Fruit fly (Drosophila melanogaster) whole organism, embryonic: ENCODE data around the gene CG46439.

Source experiments
- Adf1 ChIP-seq: fragments of 200-800 bp; sonication (Bioruptor generic); IDR thresholded peaks from 2 replicates; pipeline ENCODE4 v1.3.6; 2022; ENCODE audit warnings: missing biosample characterization, missing genetic modification characterization
- Asciz ChIP-seq: fragments of 200-800 bp; sonication (Bioruptor generic); optimal IDR thresholded peaks from 2 replicates; lab custom pipeline; 2017; ENCODE audit warnings: missing biosample characterization, mild to moderate bottlenecking, missing genetic modification characterization, missing genetic modification reagents
- CG10366 ChIP-seq: fragments of 200-800 bp; sonication (Bioruptor generic); IDR thresholded peaks from 2 replicates; pipeline ENCODE4 v1.3.6; 2022; ENCODE audit warnings: missing biosample characterization, missing genetic modification characterization
- CG11560 ChIP-seq: fragments of 200-800 bp; sonication (Bioruptor generic); IDR thresholded peaks from 3 replicates; pipeline ENCODE4 v1.3.6; 2022; ENCODE audit warnings: missing biosample characterization, missing genetic modification characterization
- CG12236 ChIP-seq: fragments of 200-800 bp; sonication (Bioruptor generic); optimal IDR thresholded peaks from 2 replicates; lab custom pipeline; 2016; ENCODE audit warnings: missing biosample characterization, missing genetic modification characterization
- CG12391 ChIP-seq: fragments of 200-800 bp; sonication (Bioruptor generic); optimal IDR thresholded peaks from 3 replicates; lab custom pipeline; 2018; ENCODE audit warnings: missing biosample characterization, mild to moderate bottlenecking, missing genetic modification characterization, moderate library complexity
- CG12769 ChIP-seq: fragments of 200-800 bp; sonication (Bioruptor generic); optimal IDR thresholded peaks from 2 replicates; lab custom pipeline; 2019; ENCODE audit warnings: missing biosample characterization, mild to moderate bottlenecking, missing genetic modification characterization, moderate library complexity
- CG14050 ChIP-seq: fragments of 200-800 bp; sonication (Bioruptor generic); IDR thresholded peaks from 3 replicates; pipeline ENCODE4 v1.3.6; 2022; ENCODE audit warnings: missing biosample characterization, missing genetic modification characterization
- CG14965 ChIP-seq: fragments of 200-800 bp; sonication (Bioruptor generic); optimal IDR thresholded peaks from 2 replicates; lab custom pipeline; 2016; ENCODE audit warnings: missing biosample characterization, missing genetic modification characterization, borderline replicate concordance
- CG15696 ChIP-seq: fragments of 200-800 bp; sonication (Bioruptor generic); optimal IDR thresholded peaks from 2 replicates; lab custom pipeline; 2019; ENCODE audit warnings: missing biosample characterization, mild to moderate bottlenecking, missing genetic modification characterization, moderate library complexity
- CG1602 ChIP-seq: fragments of 200-800 bp; sonication (Bioruptor generic); optimal IDR thresholded peaks from 3 replicates; lab custom pipeline; 2016; ENCODE audit warnings: missing biosample characterization, missing genetic modification characterization
- CG17385 ChIP-seq: fragments of 200-800 bp; sonication (Bioruptor generic); optimal IDR thresholded peaks from 3 replicates; lab custom pipeline; 2018; ENCODE audit warnings: missing biosample characterization, mild to moderate bottlenecking, missing genetic modification characterization
- CG17829 ChIP-seq: fragments of 200-800 bp; optimal IDR thresholded peaks from 2 replicates; lab custom pipeline; 2019; ENCODE audit warnings: missing biosample characterization, mild to moderate bottlenecking, missing genetic modification characterization, moderate library complexity
- CG17912 ChIP-seq: fragments of 200-800 bp; sonication (Bioruptor generic); optimal IDR thresholded peaks from 2 replicates; lab custom pipeline; 2018; ENCODE audit warnings: missing biosample characterization, mild to moderate bottlenecking, missing genetic modification characterization
- CG18599 ChIP-seq: fragments of 200-800 bp; sonication (Bioruptor generic); optimal IDR thresholded peaks from 3 replicates; lab custom pipeline; 2017; ENCODE audit warnings: missing biosample characterization, missing genetic modification characterization, mild to moderate bottlenecking, moderate library complexity, missing genetic modification reagents
- CG18619 ChIP-seq: fragments of 200-800 bp; sonication (Bioruptor generic); optimal IDR thresholded peaks from 3 replicates; lab custom pipeline; 2017; ENCODE audit warnings: missing biosample characterization, mild to moderate bottlenecking, missing genetic modification characterization
- CG2202 ChIP-seq: fragments of 200-800 bp; sonication (Bioruptor generic); optimal IDR thresholded peaks from 2 replicates; lab custom pipeline; 2018; ENCODE audit warnings: missing biosample characterization, mild to moderate bottlenecking, missing genetic modification characterization
- CG2678 ChIP-seq: fragments of 200-800 bp; sonication (Bioruptor generic); optimal IDR thresholded peaks from 3 replicates; lab custom pipeline; 2019; ENCODE audit warnings: missing biosample characterization, mild to moderate bottlenecking, missing genetic modification characterization, moderate library complexity
- CG2712 ChIP-seq: fragments of 200-800 bp; optimal IDR thresholded peaks from 3 replicates; lab custom pipeline; 2019; ENCODE audit warnings: missing biosample characterization, mild to moderate bottlenecking, missing genetic modification characterization, moderate library complexity
- CG3281 ChIP-seq: fragments of 200-800 bp; sonication (Bioruptor generic); optimal IDR thresholded peaks from 3 replicates; lab custom pipeline; 2017; ENCODE audit warnings: missing biosample characterization, mild to moderate bottlenecking, missing genetic modification characterization
- CG34224 ChIP-seq: fragments of 200-800 bp; sonication (Bioruptor generic); IDR thresholded peaks from 3 replicates; pipeline ENCODE4 v1.3.6; 2022; ENCODE audit warnings: missing biosample characterization, missing genetic modification characterization; ENCODE audit not compliant: partially characterized antibody
- CG3847 ChIP-seq: fragments of 200-800 bp; sonication (Bioruptor generic); IDR thresholded peaks from 2 replicates; pipeline ENCODE4 v1.3.6; 2022; ENCODE audit warnings: missing biosample characterization, missing genetic modification characterization
- CG4424 ChIP-seq: fragments of 200-800 bp; sonication (Bioruptor generic); optimal IDR thresholded peaks from 3 replicates; lab custom pipeline; 2016; ENCODE audit warnings: missing biosample characterization, missing genetic modification characterization
- CG7786 ChIP-seq: fragments of 200-800 bp; sonication (Bioruptor generic); optimal IDR thresholded peaks from 2 replicates; lab custom pipeline; 2016; ENCODE audit warnings: missing biosample characterization, missing genetic modification characterization
- CG8281 ChIP-seq: fragments of 200-800 bp; sonication (Bioruptor generic); optimal IDR thresholded peaks from 2 replicates; lab custom pipeline; 2018; ENCODE audit warnings: missing biosample characterization, mild to moderate bottlenecking, missing genetic modification characterization, moderate library complexity
- CG8290 ChIP-seq, 3 experiments: fragments of 200-800 bp; sonication (Bioruptor generic); optimal IDR thresholded peaks; 2 replicates each; lab custom pipeline; 2016 to 2019; ENCODE audit warnings: missing biosample characterization in 3 of 3, missing genetic modification characterization in 3 of 3, mild to moderate bottlenecking in 2 of 3, moderate library complexity in 1 of 3
- CkIIα-i1 ChIP-seq: fragments of 200-800 bp; sonication (Bioruptor generic); IDR thresholded peaks from 2 replicates; pipeline ENCODE4 v1.3.6; 2022; ENCODE audit warnings: missing biosample characterization, missing genetic modification characterization
- HHEX ChIP-seq: fragments of 200-800 bp; sonication (Bioruptor generic); optimal IDR thresholded peaks from 3 replicates; lab custom pipeline; 2017; ENCODE audit warnings: missing biosample characterization, mild to moderate bottlenecking, missing genetic modification characterization, missing genetic modification reagents
- Hr3 ChIP-seq: fragments of 200-800 bp; sonication (Bioruptor generic); optimal IDR thresholded peaks from 3 replicates; lab custom pipeline; 2016; ENCODE audit warnings: missing biosample characterization, missing genetic modification characterization
- Jarid2 ChIP-seq: fragments of 200-800 bp; sonication (Bioruptor generic); optimal IDR thresholded peaks from 3 replicates; lab custom pipeline; 2017; ENCODE audit warnings: mild to moderate bottlenecking, missing biosample characterization, missing genetic modification reagents, missing genetic modification characterization
- Nf-YA ChIP-seq: fragments of 200-800 bp; sonication (Bioruptor generic); IDR thresholded peaks from 2 replicates; pipeline ENCODE4 v1.3.6; 2022; ENCODE audit warnings: missing biosample characterization, missing genetic modification characterization
- Optix ChIP-seq: fragments of 200-800 bp; sonication (Bioruptor generic); IDR thresholded peaks from 3 replicates; pipeline ENCODE4 v1.3.6; 2022; ENCODE audit warnings: missing biosample characterization, missing genetic modification characterization
- Scr ChIP-seq: fragments of 200-800 bp; sonication (Bioruptor generic); IDR thresholded peaks from 2 replicates; pipeline ENCODE4 v1.3.6; 2022; ENCODE audit warnings: missing biosample characterization, missing genetic modification characterization; ENCODE audit not compliant: partially characterized antibody
- Spps ChIP-seq: fragments of 200-800 bp; sonication (Bioruptor generic); optimal IDR thresholded peaks from 2 replicates; lab custom pipeline; 2018; ENCODE audit warnings: missing biosample characterization, mild to moderate bottlenecking, missing genetic modification characterization
- Xrp1 ChIP-seq: fragments of 200-800 bp; sonication (Bioruptor generic); IDR thresholded peaks from 2 replicates; pipeline ENCODE4 v1.3.6; 2022; ENCODE audit warnings: missing biosample characterization, missing genetic modification characterization
- ab ChIP-seq: fragments of 200-800 bp; sonication (Bioruptor generic); optimal IDR thresholded peaks from 2 replicates; lab custom pipeline; 2016; ENCODE audit warnings: missing biosample characterization, missing genetic modification characterization
- br ChIP-seq: fragments of >200 bp; optimal IDR thresholded peaks from 2 replicates; lab custom pipeline; 2017
- cato ChIP-seq: fragments of 200-800 bp; sonication (Bioruptor generic); optimal IDR thresholded peaks from 2 replicates; lab custom pipeline; 2016; ENCODE audit warnings: missing biosample characterization, missing genetic modification characterization, borderline replicate concordance
- chm ChIP-seq: fragments of 200-800 bp; sonication (Bioruptor generic); IDR thresholded peaks from 2 replicates; pipeline ENCODE4 v1.3.6; 2022; ENCODE audit warnings: missing biosample characterization, missing genetic modification characterization
- dmrt99B ChIP-seq: fragments of 200-800 bp; sonication (Bioruptor generic); optimal IDR thresholded peaks from 2 replicates; lab custom pipeline; 2018; ENCODE audit warnings: missing biosample characterization, mild to moderate bottlenecking, missing genetic modification characterization, moderate library complexity
- en ChIP-seq: fragments of 200-800 bp; sonication (Bioruptor generic); optimal IDR thresholded peaks from 2 replicates; lab custom pipeline; 2016; ENCODE audit warnings: missing biosample characterization, missing genetic modification characterization
- lmd ChIP-seq: fragments of 200-800 bp; sonication (Bioruptor generic); IDR thresholded peaks from 2 replicates; pipeline ENCODE4 v1.3.6; 2022; ENCODE audit warnings: missing biosample characterization, missing genetic modification characterization
- odd ChIP-seq: fragments of 200-800 bp; sonication (Bioruptor generic); optimal IDR thresholded peaks from 2 replicates; lab custom pipeline; 2017; ENCODE audit warnings: missing biosample characterization, mild to moderate bottlenecking, missing genetic modification characterization
- otp ChIP-seq: fragments of 200-800 bp; sonication (Bioruptor generic); IDR thresholded peaks from 3 replicates; pipeline ENCODE4, ENCODE4 v1.3.6; 2022; ENCODE audit warnings: missing biosample characterization, missing genetic modification characterization
- salm ChIP-seq: fragments of 200-800 bp; sonication (Bioruptor generic); optimal IDR thresholded peaks from 2 replicates; lab custom pipeline; 2018; ENCODE audit warnings: missing biosample characterization, mild to moderate bottlenecking, missing genetic modification characterization
- schlank ChIP-seq: fragments of 200-800 bp; sonication (Bioruptor generic); optimal IDR thresholded peaks from 2 replicates; lab custom pipeline; 2018; ENCODE audit warnings: missing biosample characterization, mild to moderate bottlenecking, missing genetic modification characterization
- shn ChIP-seq: fragments of 200-800 bp; sonication (Bioruptor generic); optimal IDR thresholded peaks from 3 replicates; lab custom pipeline; 2016; ENCODE audit warnings: missing biosample characterization, missing genetic modification characterization
- tgo ChIP-seq: fragments of 200-800 bp; sonication (Bioruptor generic); IDR thresholded peaks from 3 replicates; pipeline ENCODE4 v1.3.6; 2022; ENCODE audit warnings: missing biosample characterization, missing genetic modification characterization
- tin ChIP-seq: fragments of 200-800 bp; sonication (Bioruptor generic); optimal IDR thresholded peaks from 3 replicates; lab custom pipeline; 2016; ENCODE audit warnings: missing biosample characterization, missing genetic modification characterization
- wor ChIP-seq: fragments of 200-800 bp; sonication (Bioruptor generic); IDR thresholded peaks from 2 replicates; pipeline ENCODE4 v1.3.6; 2022; ENCODE audit warnings: missing biosample characterization, missing genetic modification characterization

CG46439 gene

dm6 chr3L:11120419-11120958, 24.4 kb upstream of the CG46439 start, which contains the start of the genes FoxK and mRpL2 (continued):
- TF ChIP-seq CG17912 (GFP tag; lab: Kevin White, UChicago) (peak; percentile 26), tin (GFP tag; lab: Kevin White, UChicago) (no peak), CG18619 (GFP tag; lab: Kevin White, UChicago) (no peak), CG4424 (GFP tag; lab: Kevin White, UChicago) (no peak), CG8290 (GFP tag; optimal IDR thresholded peaks at IDR 0.05; lab: Kevin White, UChicago) (no peak), CG8290 (tag; optimal IDR thresholded peaks at IDR 0.05; lab: Kevin White, UChicago) (peak in 1 of 2 experiments; percentile 60), Adf1 (GFP tag; lab: Robert Waterston, UW) (no peak), lmd (GFP tag; lab: Robert Waterston, UW) (no peak), shn (GFP tag; lab: Kevin White, UChicago) (no peak), Xrp1 (GFP tag; lab: Robert Waterston, UW) (no peak), CG2712 (tag; lab: Kevin White, UChicago) (peak; percentile 34), CG15696 (tag; lab: Kevin White, UChicago) (no peak), ab (GFP tag; lab: Kevin White, UChicago) (no peak), CG14050 (GFP tag; lab: Robert Waterston, UW) (no peak), chm (0 out of 2 replicates have a peak, but pooled peaks have one; percentile 4), en (GFP tag; lab: Kevin White, UChicago) (no peak), Spps (no peak), CG12769 (tag; lab: Kevin White, UChicago) (peak; percentile 10), odd (GFP tag; lab: Kevin White, UChicago) (no peak), CG2202 (tag; lab: Kevin White, UChicago) (no peak), Jarid2 (GFP tag; lab: Kevin White, UChicago) (no peak), CkIIα-i1 (no peak), CG12391 (tag; lab: Kevin White, UChicago) (no peak), tgo (GFP tag; lab: Robert Waterston, UW) (no peak), CG2678 (tag; lab: Kevin White, UChicago) (no peak), CG14965 (no peak), CG11560 (tag; lab: Robert Waterston, UW) (no peak), CG3847 (GFP tag; lab: Robert Waterston, UW) (peak; percentile 63; the same call in 1 of the 2 replicates), Asciz (GFP tag; lab: Kevin White, UChicago) (no peak), wor (GFP tag; lab: Robert Waterston, UW) (no peak), otp (no peak), dmrt99B (tag; lab: Kevin White, UChicago) (no peak), Optix (no peak), cato (GFP tag; lab: Kevin White, UChicago) (no peak), Scr (GFP tag; lab: Robert Waterston, UW) (peak; percentile 35; the same call in 1 of the 2 replicates), CG18599 (GFP tag; lab: Kevin White, UChicago) (no peak), CG17385 (GFP tag; lab: Kevin White, UChicago) (peak; percentile 99), Hr3 (GFP tag; lab: Kevin White, UChicago) (no peak), Nf-YA (GFP tag; lab: Robert Waterston, UW) (no peak)

dm6 chr3L:11119901-11120418, 23.9 kb upstream of the CG46439 start:
- TF ChIP-seq HHEX (GFP tag; lab: Kevin White, UChicago): peak; percentile 39
- TF ChIP-seq CG1602 (GFP tag; lab: Kevin White, UChicago): no peak
- TF ChIP-seq CG3281 (GFP tag; lab: Kevin White, UChicago): peak; percentile 20
- no peak for TF ChIP-seq CG34224 (GFP tag; lab: Robert Waterston, UW)
- TF ChIP-seq CG17829 (tag; lab: Kevin White, UChicago): no peak
- no peak for TF ChIP-seq CG12236 (GFP tag; lab: Kevin White, UChicago)
- TF ChIP-seq Nf-YA (GFP tag; lab: Robert Waterston, UW): no peak
- TF ChIP-seq CG7786 (GFP tag; lab: Kevin White, UChicago): no peak
- no peak for TF ChIP-seq CG10366 (GFP tag; lab: Robert Waterston, UW)
- no peak for TF ChIP-seq salm (tag; lab: Kevin White, UChicago)
- TF ChIP-seq CG8281 (tag; lab: Kevin White, UChicago): peak; percentile 1
- TF ChIP-seq schlank (tag; lab: Kevin White, UChicago): peak; percentile 59
- no peak for TF ChIP-seq br
- TF ChIP-seq CG8290 (GFP tag; optimal IDR thresholded peaks at IDR 0.05; lab: Kevin White, UChicago): no peak
- peak in 1 of 2 experiments; percentile 78 for TF ChIP-seq CG8290 (tag; optimal IDR thresholded peaks at IDR 0.05; lab: Kevin White, UChicago)
